Worm (Caenorhabditis elegans) whole organism, late embryonic: Measurements from ENCODE around the gene fbxa-28.

Experiments
- F13H6.1 ChIP-seq: sonication (generic microtip); optimal IDR thresholded peaks from 2 replicates; lab custom pipeline; 2016; ENCODE audit warnings: missing genetic modification characterization, missing compliant biosample characterization
- T23F11.4 ChIP-seq: fragments of 200-800 bp; sonication (Bioruptor generic); optimal IDR thresholded peaks from 2 replicates; lab custom pipeline; 2018; ENCODE audit warnings: mild to moderate bottlenecking, missing genetic modification characterization, missing compliant biosample characterization
- ceh-18 ChIP-seq: sonication (generic microtip); optimal IDR thresholded peaks from 2 replicates; lab custom pipeline; 2016; ENCODE audit warnings: missing genetic modification characterization, missing compliant biosample characterization
- ets-4 ChIP-seq: sonication (generic microtip); optimal IDR thresholded peaks from 2 replicates; lab custom pipeline; 2016; ENCODE audit warnings: missing genetic modification characterization, missing compliant biosample characterization
- eyg-1 ChIP-seq: sonication (generic microtip); optimal IDR thresholded peaks from 2 replicates; lab custom pipeline; 2016; ENCODE audit warnings: missing genotype, missing genetic modification characterization, missing compliant biosample characterization
- fkh-10 ChIP-seq: fragments of 150-350 bp; optimal IDR thresholded peaks from 2 replicates; lab custom pipeline; 2014; ENCODE audit warnings: missing biosample characterization, missing genetic modification reagents, missing genetic modification characterization
- rnt-1 ChIP-seq: sonication (generic microtip); optimal IDR thresholded peaks from 2 replicates; lab custom pipeline; 2016; ENCODE audit warnings: missing genetic modification characterization, missing compliant biosample characterization
- sox-2 ChIP-seq: fragments of 200-800 bp; sonication (Bioruptor generic); IDR thresholded peaks from 2 replicates; pipeline ENCODE4 v1.3.6; 2022; ENCODE audit warnings: missing genetic modification reagents, missing genetic modification characterization, missing compliant biosample characterization
- tbx-2 ChIP-seq: sonication (generic microtip); optimal IDR thresholded peaks from 2 replicates; lab custom pipeline; 2016; ENCODE audit warnings: missing genetic modification characterization, missing compliant biosample characterization
- tbx-7 ChIP-seq: sonication (generic microtip); optimal IDR thresholded peaks from 2 replicates; lab custom pipeline; 2016; ENCODE audit warnings: missing genotype, missing genetic modification characterization, missing compliant biosample characterization
- unc-3 ChIP-seq, 2 experiments: fragments of 200-800 bp in 1 of 2; sonication (Bioruptor generic) in 1 of 2; sonication (generic microtip) in 1 of 2; conservative IDR thresholded peaks in 1 of 2; optimal IDR thresholded peaks in 1 of 2; 2 replicates each; pipeline versions ENCODE4 v1.3.6 to Lab custom; 2016 to 2022; ENCODE audit warnings: missing compliant biosample characterization in 2 of 2, missing genetic modification characterization in 2 of 2, missing genetic modification reagents in 1 of 2

ce11 chrIII:1248335-1248734 is 49.4 kb upstream of the fbxa-28 start:
- TF ChIP-seq tbx-2 (tag; lab: Kevin White, UChicago) (no peak), tbx-7 (no peak), ceh-18 (tag; lab: Kevin White, UChicago) (no peak), unc-3 (GFP tag; conservative IDR thresholded peaks at IDR 0.05; lab: Robert Waterston, UW) (no peak), unc-3 (tag; optimal IDR thresholded peaks at IDR 0.05; lab: Kevin White, UChicago) (no peak), fkh-10 (GFP tag; lab: Kevin White, UChicago) (no peak), sox-2 (no peak), T23F11.4 (no peak), F13H6.1 (no peak), eyg-1 (tag; lab: Kevin White, UChicago) (no peak), ets-4 (tag; lab: Kevin White, UChicago) (no peak), rnt-1 (tag; lab: Kevin White, UChicago) (no peak)
